Worm (Caenorhabditis elegans): Measurements from ENCODE around the gene C18C4.7.

The C18C4.7 gene

ce11 chrV:5567119-5567518, at the start of gene C18C4.7:
TSS of gene C18C4.7 (minus strand) at chrV:5567219.
- TF ChIP-seq unc-62 (GFP tag; optimal IDR thresholded peaks at IDR 0.05) = no peak

ce11 chrV:5614724-5615123, 47.7 kb upstream of the C18C4.7 start, which contains the start of gene M03E7.3:
TSS of gene M03E7.3 (plus strand) at chrV:5615024.
- TF ChIP-seq unc-62 (GFP tag; optimal IDR thresholded peaks at IDR 0.05) = no peak

ce11 chrV:5613109-5613508, 46.1 kb upstream of the C18C4.7 start, which contains the start of gene lrpc-1:
TSS of gene lrpc-1 (minus strand) at chrV:5613209.
- no peak for TF ChIP-seq unc-62 (GFP tag; optimal IDR thresholded peaks at IDR 0.05)

- TF ChIP-seq unc-62 (GFP tag; optimal IDR thresholded peaks at IDR 0.05) = no peak
These were observed 43.2 kb upstream of the C18C4.7 start for ce11 chrV:5610186-5610585.

- no peak for TF ChIP-seq unc-62 (GFP tag; optimal IDR thresholded peaks at IDR 0.05)
These were observed 39.2 kb upstream of the C18C4.7 start, which contains the start of gene CD4.1 for ce11 chrV:5606255-5606654. TSS of gene CD4.1 (plus strand) at chrV:5606555.

ce11 chrV:5601263-5601662, 34.2 kb upstream of the C18C4.7 start, which contains the start of gene CD4.8:
TSS of gene CD4.8 (minus strand) at chrV:5601363.
- no peak for TF ChIP-seq unc-62 (GFP tag; optimal IDR thresholded peaks at IDR 0.05)

- no peak for TF ChIP-seq unc-62 (GFP tag; optimal IDR thresholded peaks at IDR 0.05)
These were observed 29.5 kb upstream of the C18C4.7 start, which contains the start of gene zhit-1 for ce11 chrV:5596391-5597030. TSS of gene zhit-1 (minus strand) at chrV:5596551.

ce11 chrV:5594315-5594714, 27.3 kb upstream of the C18C4.7 start, which contains the start of gene crn-2:
TSS of gene crn-2 (plus strand) at chrV:5594615.
- no peak for TF ChIP-seq unc-62 (GFP tag; optimal IDR thresholded peaks at IDR 0.05)

- no peak for TF ChIP-seq unc-62 (GFP tag; optimal IDR thresholded peaks at IDR 0.05)
These were observed 26.4 kb upstream of the C18C4.7 start, which contains the start of gene mrpl-48 for ce11 chrV:5593406-5593805. TSS of gene mrpl-48 (plus strand) at chrV:5593706.

- no peak for TF ChIP-seq unc-62 (GFP tag; optimal IDR thresholded peaks at IDR 0.05)
These were observed 25.3 kb upstream of the C18C4.7 start, which contains the start of gene vps-37 for ce11 chrV:5592323-5592722. TSS of gene vps-37 (plus strand) at chrV:5592700.

ce11 chrV:5591887-5592286, 24.9 kb upstream of the C18C4.7 start:
- no peak for TF ChIP-seq unc-62 (GFP tag; optimal IDR thresholded peaks at IDR 0.05)

- no peak for TF ChIP-seq unc-62 (GFP tag; optimal IDR thresholded peaks at IDR 0.05)
These were observed 20.9 kb upstream of the C18C4.7 start for ce11 chrV:5587955-5588354.

ce11 chrV:5587042-5587441, 20.0 kb upstream of the C18C4.7 start:
- no peak for TF ChIP-seq unc-62 (GFP tag; optimal IDR thresholded peaks at IDR 0.05)

ce11 chrV:5584833-5585232, 17.8 kb upstream of the C18C4.7 start, which contains the start of gene CD4.11:
TSS of gene CD4.11 (plus strand) at chrV:5585133.
- TF ChIP-seq unc-62 (GFP tag; optimal IDR thresholded peaks at IDR 0.05) = no peak

- TF ChIP-seq unc-62 (GFP tag; optimal IDR thresholded peaks at IDR 0.05) = no peak
These were observed 17.3 kb upstream of the C18C4.7 start, which contains the start of gene pas-6 for ce11 chrV:5584293-5584776. TSS of gene pas-6 (minus strand) at chrV:5584343.

ce11 chrV:5582860-5583259, 15.8 kb upstream of the C18C4.7 start:
- no peak for TF ChIP-seq unc-62 (GFP tag; optimal IDR thresholded peaks at IDR 0.05)

ce11 chrV:5582308-5582707, 15.3 kb upstream of the C18C4.7 start:
- no peak for TF ChIP-seq unc-62 (GFP tag; optimal IDR thresholded peaks at IDR 0.05)
